Fruit fly (Drosophila melanogaster): ENCODE data around the gene CG31036.

Gene CG31036

DNA sequence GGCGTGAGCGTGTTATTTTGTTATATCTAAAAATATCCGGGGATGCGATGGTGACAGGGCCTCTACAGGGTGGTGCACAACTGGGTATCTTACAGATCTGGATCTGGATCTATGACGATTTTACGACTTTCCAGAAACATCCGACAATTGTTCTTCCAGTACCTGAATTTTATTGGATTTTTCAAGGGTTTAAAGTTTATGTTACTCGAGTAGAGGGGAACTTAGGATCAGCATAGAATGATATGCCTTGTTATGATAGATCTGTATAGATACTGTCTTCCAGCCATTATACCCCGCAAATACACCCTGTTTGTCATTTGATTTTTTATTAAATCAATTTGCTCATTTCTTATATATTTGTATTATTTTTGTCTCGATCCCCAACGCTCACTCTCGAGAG is 13.5 kb upstream of the CG31036 start (continued):
- TF ChIP-seq CG8359 (GFP tag; optimal IDR thresholded peaks at IDR 0.05; ENCODE audit: borderline replicate concordance) (no peak), CG3407 (GFP tag; optimal IDR thresholded peaks at IDR 0.05) (no peak), pho (GFP tag; optimal IDR thresholded peaks at IDR 0.05) (peak; percentile 36), CG12769 (tag; optimal IDR thresholded peaks at IDR 0.05) (no peak), Taf1 (GFP tag; IDR thresholded peaks at IDR 0.05) (peak; percentile 32; the same call in 1 of the 2 replicates), CG15514 (GFP tag; optimal IDR thresholded peaks at IDR 0.05) (peak; percentile 23), wek (GFP tag; optimal IDR thresholded peaks at IDR 0.05) (peak; percentile 27), mirr (GFP tag; optimal IDR thresholded peaks at IDR 0.05) (peak; percentile 14), CG10431 (GFP tag; optimal IDR thresholded peaks at IDR 0.05) (no peak), CG34224 (GFP tag; IDR thresholded peaks at IDR 0.05; ENCODE audit: partially characterized antibody) (no peak), CG12155 (GFP tag; optimal IDR thresholded peaks at IDR 0.05) (peak; percentile 29), zen (tag; optimal IDR thresholded peaks at IDR 0.05) (no peak), Dfd (GFP tag; optimal IDR thresholded peaks at IDR 0.05) (no peak), wor (GFP tag; IDR thresholded peaks at IDR 0.05) (peak; percentile 32), CG17912 (GFP tag; optimal IDR thresholded peaks at IDR 0.05) (no peak), Hr51 (GFP tag; optimal IDR thresholded peaks at IDR 0.05) (peak in 1 of 2 experiments; percentile 79), sc (optimal IDR thresholded peaks at IDR 0.05) (no peak), sc (GFP tag; optimal IDR thresholded peaks at IDR 0.05) (no peak), Ptx1 (GFP tag; IDR thresholded peaks at IDR 0.05) (peak; percentile 59), CG11695 (GFP tag; IDR thresholded peaks at IDR 0.05) (peak; percentile 73), Mrtf (GFP tag; IDR thresholded peaks at IDR 0.05) (peak; percentile 45; the same call in 1 of the 3 replicates), Elba2 (GFP tag; optimal IDR thresholded peaks at IDR 0.05) (no peak), cad (GFP tag; optimal IDR thresholded peaks at IDR 0.05) (no peak), lov (optimal IDR thresholded peaks at IDR 0.05) (no peak), lov (GFP tag; IDR thresholded peaks at IDR 0.05) (no peak), zfh1 (GFP tag; IDR thresholded peaks at IDR 0.05) (peak; percentile 35; the same call in 1 of the 3 replicates), z (GFP tag; IDR thresholded peaks at IDR 0.05) (no peak), slp2 (GFP tag; optimal IDR thresholded peaks at IDR 0.05) (no peak), CG11085 (GFP tag; IDR thresholded peaks at IDR 0.05) (no peak), gcm (GFP tag; optimal IDR thresholded peaks at IDR 0.05) (peak; percentile 5), CG8281 (tag; optimal IDR thresholded peaks at IDR 0.05) (peak; percentile 18), CG32532 (GFP tag; IDR thresholded peaks at IDR 0.05) (peak; percentile 76), Hr78 (GFP tag; optimal IDR thresholded peaks at IDR 0.05) (no peak), CG17186 (GFP tag; optimal IDR thresholded peaks at IDR 0.05) (no peak), CG4360 (GFP tag; IDR thresholded peaks at IDR 0.05) (no peak), dpn (GFP tag; optimal IDR thresholded peaks at IDR 0.05) (peak; percentile 60 to 64), vvl (GFP tag; IDR thresholded peaks at IDR 0.05) (peak; percentile 51; the same call in 1 of the 2 replicates), CG12659 (GFP tag; optimal IDR thresholded peaks at IDR 0.05) (peak; percentile 55), TFAM (GFP tag; optimal IDR thresholded peaks at IDR 0.05) (no peak), CG6683 (GFP tag; optimal IDR thresholded peaks at IDR 0.05) (no peak), tx (GFP tag; optimal IDR thresholded peaks at IDR 0.05) (no peak), CG31388 (GFP tag; optimal IDR thresholded peaks at IDR 0.05) (peak; percentile 18), Xrp1 (GFP tag; IDR thresholded peaks at IDR 0.05) (peak; percentile 40; the same call in 1 of the 2 replicates), ranshi (GFP tag; IDR thresholded peaks at IDR 0.05) (peak; percentile 13; the same call in 1 of the 2 replicates), hbn (GFP tag; IDR thresholded peaks at IDR 0.05; ENCODE audit: partially characterized antibody) (no peak), CG3995 (GFP tag; optimal IDR thresholded peaks at IDR 0.05) (peak; percentile 16), emc (GFP tag; optimal IDR thresholded peaks at IDR 0.05) (no peak), shn (GFP tag; optimal IDR thresholded peaks at IDR 0.05) (peak; percentile 32), ssp (GFP tag; IDR thresholded peaks at IDR 0.05) (peak; percentile 57), knrl (GFP tag; IDR thresholded peaks at IDR 0.05; ENCODE audit: partially characterized antibody) (no peak), CG9609 (GFP tag; optimal IDR thresholded peaks at IDR 0.05) (peak; percentile 18)
